Worm (Caenorhabditis elegans) whole organism, L2 larva: ENCODE data around the gene clec-34.

Experiments used
- C34F6.9 ChIP-seq: fragments of 150-350 bp; optimal IDR thresholded peaks from 2 replicates; lab custom pipeline; 2014; ENCODE audit warnings: missing biosample characterization, missing genetic modification characterization
- F13H6.1 ChIP-seq: sonication (generic microtip); optimal IDR thresholded peaks from 2 replicates; lab custom pipeline; 2016; ENCODE audit warnings: missing genetic modification characterization, missing compliant biosample characterization
- R02D3.7 ChIP-seq: fragments of 150-350 bp; optimal IDR thresholded peaks from 2 replicates; lab custom pipeline; 2014; ENCODE audit warnings: missing biosample characterization, missing genetic modification characterization
- Y55F3AM.14 ChIP-seq: fragments of 200-800 bp; sonication (Bioruptor generic); optimal IDR thresholded peaks from 2 replicates; lab custom pipeline; 2018; ENCODE audit warnings: mild to moderate bottlenecking, missing genetic modification characterization, missing compliant biosample characterization
- ZK546.5 ChIP-seq: sonication (generic microtip); optimal IDR thresholded peaks from 2 replicates; lab custom pipeline; 2017; ENCODE audit warnings: missing biosample characterization, missing genetic modification characterization
- alr-1 ChIP-seq: fragments of 150-350 bp; optimal IDR thresholded peaks from 2 replicates; lab custom pipeline; 2014; ENCODE audit warnings: missing biosample characterization, missing genetic modification characterization
- aly-2 ChIP-seq: fragments of 150-350 bp; optimal IDR thresholded peaks from 2 replicates; lab custom pipeline; 2014; ENCODE audit warnings: missing biosample characterization, missing genetic modification characterization
- ama-1 ChIP-seq: fragments of 150-350 bp; optimal IDR thresholded peaks from 2 replicates; lab custom pipeline; 2018; ENCODE audit warnings: inconsistent platforms
- blmp-1 ChIP-seq: sonication (generic microtip); optimal IDR thresholded peaks from 2 replicates; lab custom pipeline; 2017; ENCODE audit warnings: missing genetic modification characterization, mild to moderate bottlenecking, missing compliant biosample characterization, antibody characterized with exemption, moderate library complexity; ENCODE audit not compliant: insufficient read depth
- ceh-16 ChIP-seq: fragments of 150-350 bp; optimal IDR thresholded peaks from 2 replicates; lab custom pipeline; 2014; ENCODE audit warnings: missing biosample characterization, missing genetic modification characterization
- crh-2 ChIP-seq: sonication (generic microtip); optimal IDR thresholded peaks from 2 replicates; lab custom pipeline; 2017; ENCODE audit warnings: missing biosample characterization, missing genetic modification characterization
- dmd-4 ChIP-seq: sonication (generic microtip); optimal IDR thresholded peaks from 2 replicates; lab custom pipeline; 2017; ENCODE audit warnings: missing biosample characterization, missing genetic modification characterization
- elt-1 ChIP-seq: fragments of 150-350 bp; optimal IDR thresholded peaks from 2 replicates; lab custom pipeline; 2014; ENCODE audit warnings: missing biosample characterization, missing genetic modification characterization
- fos-1 ChIP-seq: fragments of 150-350 bp; optimal IDR thresholded peaks from 2 replicates; lab custom pipeline; 2014; ENCODE audit warnings: missing biosample characterization, missing genetic modification characterization
- gmeb-1 ChIP-seq: fragments of 150-350 bp; optimal IDR thresholded peaks from 2 replicates; lab custom pipeline; 2014; ENCODE audit warnings: missing biosample characterization, missing genetic modification characterization
- lin-11 ChIP-seq: fragments of 150-350 bp; sonication (generic microtip); optimal IDR thresholded peaks from 2 replicates; lab custom pipeline; 2014; ENCODE audit warnings: missing biosample characterization, missing genetic modification characterization, inconsistent platforms, mixed read lengths
- lin-13 ChIP-seq: fragments of 150-350 bp; optimal IDR thresholded peaks from 2 replicates; lab custom pipeline; 2014; ENCODE audit warnings: missing biosample characterization, missing genetic modification reagents, missing genetic modification characterization
- lin-39 ChIP-seq: fragments of 150-350 bp; optimal IDR thresholded peaks from 2 replicates; lab custom pipeline; 2014; ENCODE audit warnings: missing biosample characterization, missing genetic modification reagents, missing genetic modification characterization
- lsy-2 ChIP-seq, 2 experiments: fragments of 150-350 bp in 1 of 2; sonication (generic microtip) in 1 of 2; optimal IDR thresholded peaks; 2 replicates each; lab custom pipeline; 2014 to 2017; ENCODE audit warnings: missing biosample characterization in 2 of 2, missing genetic modification characterization in 2 of 2
- mbf-1 ChIP-seq: sonication (generic microtip); optimal IDR thresholded peaks from 2 replicates; lab custom pipeline; 2017; ENCODE audit warnings: missing biosample characterization, missing genetic modification characterization
- nhr-10 ChIP-seq: sonication (generic microtip); optimal IDR thresholded peaks from 2 replicates; lab custom pipeline; 2017; ENCODE audit warnings: missing biosample characterization, missing genetic modification characterization
- nhr-11 ChIP-seq: fragments of 150-350 bp; optimal IDR thresholded peaks from 2 replicates; lab custom pipeline; 2014; ENCODE audit warnings: missing biosample characterization, missing genetic modification characterization
- nhr-21 ChIP-seq: fragments of 150-350 bp; optimal IDR thresholded peaks from 2 replicates; lab custom pipeline; 2014; ENCODE audit warnings: missing biosample characterization, missing genetic modification characterization
- nhr-237 ChIP-seq: fragments of 150-350 bp; optimal IDR thresholded peaks from 2 replicates; lab custom pipeline; 2014; ENCODE audit warnings: missing biosample characterization, missing genetic modification characterization
- nhr-25 ChIP-seq: fragments of 150-350 bp; sonication (generic microtip); optimal IDR thresholded peaks from 3 replicates; lab custom pipeline; 2014; ENCODE audit warnings: missing biosample characterization, missing genetic modification characterization
- sem-4 ChIP-seq: fragments of 150-350 bp; optimal IDR thresholded peaks from 2 replicates; lab custom pipeline; 2014; ENCODE audit warnings: missing biosample characterization, missing genetic modification reagents, missing genetic modification characterization
- sma-3 ChIP-seq: sonication (generic microtip); optimal IDR thresholded peaks from 2 replicates; lab custom pipeline; 2016; ENCODE audit warnings: missing genetic modification reagents, missing genetic modification characterization, missing compliant biosample characterization
- sma-9 ChIP-seq, 2 experiments: fragments of 150-350 bp in 1 of 2; sonication (generic microtip) in 1 of 2; optimal IDR thresholded peaks; 2 replicates each; lab custom pipeline; 2014 to 2016; ENCODE audit warnings: missing genetic modification characterization in 2 of 2, mild to moderate bottlenecking in 1 of 2, missing biosample characterization in 1 of 2, missing compliant biosample characterization in 1 of 2, missing genetic modification reagents in 1 of 2, moderate library complexity in 1 of 2
- snpc-4 ChIP-seq: fragments of 150-350 bp; optimal IDR thresholded peaks from 2 replicates; lab custom pipeline; 2014; ENCODE audit warnings: missing biosample characterization, missing genetic modification characterization
- unc-39 ChIP-seq: fragments of 150-350 bp; optimal IDR thresholded peaks from 2 replicates; lab custom pipeline; 2014; ENCODE audit warnings: missing biosample characterization, missing genetic modification characterization
- unc-55 ChIP-seq: fragments of 150-350 bp; sonication (generic microtip); optimal IDR thresholded peaks from 3 replicates; lab custom pipeline; 2014; ENCODE audit warnings: missing biosample characterization, missing genetic modification reagents, missing genetic modification characterization
- unc-62 ChIP-seq: fragments of 150-350 bp; optimal IDR thresholded peaks from 2 replicates; lab custom pipeline; 2014; ENCODE audit warnings: missing biosample characterization, missing genetic modification reagents, missing genetic modification characterization
- ztf-1 ChIP-seq: fragments of 200-800 bp; sonication (Bioruptor generic); conservative IDR thresholded peaks from 2 replicates; pipeline ENCODE4 v1.3.6; 2022; ENCODE audit warnings: missing genetic modification characterization, missing compliant biosample characterization
- ztf-11 ChIP-seq: sonication (generic microtip); optimal IDR thresholded peaks from 2 replicates; lab custom pipeline; 2017; ENCODE audit warnings: missing biosample characterization, missing genetic modification characterization
- ztf-4 ChIP-seq: fragments of 150-350 bp; optimal IDR thresholded peaks from 2 replicates; lab custom pipeline; 2014; ENCODE audit warnings: missing biosample characterization, missing genetic modification characterization

clec-34 gene

DNA sequence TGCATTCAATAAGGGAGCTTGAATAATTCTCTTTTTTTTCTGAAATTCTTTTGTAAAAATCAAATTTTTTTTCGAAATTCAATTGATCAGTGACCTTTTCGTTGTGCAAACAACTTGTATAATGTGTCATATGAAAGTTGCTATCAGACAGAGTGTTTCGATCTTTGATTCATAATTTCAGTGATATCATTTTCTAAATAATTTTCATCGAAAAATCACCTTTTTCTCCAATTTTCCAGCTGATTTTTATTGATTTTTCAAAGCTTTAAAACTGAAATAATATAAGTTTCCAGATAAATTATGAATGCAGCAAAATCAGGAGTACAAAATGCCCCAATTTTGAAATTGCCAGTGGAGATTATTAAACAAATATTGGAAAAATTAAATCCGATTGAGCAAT is 7.1 kb upstream of the clec-34 start, which contains the start of gene fbxa-127:
fbxa-127 (plus strand) TSS at position 301 of the 400 bp plus-strand sequence.
- TF ChIP-seq fos-1 (tag; lab: Kevin White, UChicago) (peak; percentile 60), gmeb-1 (tag; lab: Kevin White, UChicago) (no peak), R02D3.7 (tag; lab: Kevin White, UChicago) (no peak), unc-55 (GFP tag; lab: Kevin White, UChicago) (no peak), lin-11 (tag; lab: Kevin White, UChicago) (no peak)

- TF ChIP-seq aly-2, result no peak
- TF ChIP-seq R02D3.7 (tag; lab: Kevin White, UChicago), result no peak
- no peak for TF ChIP-seq nhr-11
- no peak for TF ChIP-seq lin-13
- no peak for TF ChIP-seq ztf-1 (GFP tag; lab: Robert Waterston, UW)
- no peak for TF ChIP-seq blmp-1 (tag; lab: Kevin White, UChicago)
- TF ChIP-seq sma-9 (GFP tag; optimal IDR thresholded peaks at IDR 0.05; lab: Kevin White, UChicago), result no peak
- TF ChIP-seq sma-9 (tag; optimal IDR thresholded peaks at IDR 0.05; lab: Kevin White, UChicago), result no peak
- TF ChIP-seq F13H6.1 (tag; lab: Kevin White, UChicago), result no peak
- no peak for TF ChIP-seq gmeb-1 (tag; lab: Kevin White, UChicago)
- no peak for TF ChIP-seq ama-1 (lab: Kevin White, UChicago)
- no peak for TF ChIP-seq Y55F3AM.14 (GFP tag; lab: Kevin White, UChicago)
- TF ChIP-seq dmd-4 (tag; lab: Kevin White, UChicago), result no peak
- TF ChIP-seq C34F6.9, result no peak
- no peak for TF ChIP-seq snpc-4 (tag; lab: Kevin White, UChicago)
- TF ChIP-seq ceh-16 (tag; lab: Kevin White, UChicago), result no peak
- no peak for TF ChIP-seq mbf-1 (tag; lab: Kevin White, UChicago)
- TF ChIP-seq nhr-10 (tag; lab: Kevin White, UChicago), result no peak
- no peak for TF ChIP-seq unc-55 (GFP tag; lab: Kevin White, UChicago)
These were observed 5.6 kb upstream of the clec-34 start, which contains the start of gene srz-99 for ce11 chrV:16729961-16730360. Gene srz-99 (plus strand): TSS chrV:16730261.

DNA sequence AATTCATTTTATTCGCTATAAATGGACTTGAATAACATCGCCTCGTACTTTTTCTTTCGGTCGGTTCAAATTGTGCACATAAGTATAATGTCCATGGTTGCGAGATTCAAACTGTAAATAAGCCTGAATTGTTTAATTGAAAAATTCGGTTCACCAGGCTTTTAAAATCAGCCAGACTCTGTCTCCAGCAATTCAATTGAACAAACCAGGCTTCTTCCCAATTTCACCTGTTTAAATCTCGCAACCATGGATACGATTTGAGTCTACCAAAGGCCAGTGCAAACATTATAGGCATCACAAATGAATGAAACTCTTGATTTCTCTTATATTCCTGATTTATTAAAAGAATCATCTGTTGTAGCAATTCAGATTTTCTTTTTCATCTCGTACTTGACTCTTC is 4.0 kb upstream of the clec-34 start, which contains the start of gene srz-100:
srz-100 (plus strand) TSS at position 301 of the 400 bp plus-strand sequence.
- TF ChIP-seq sma-3 (GFP tag; lab: Kevin White, UChicago), result no peak
- no peak for TF ChIP-seq ztf-1 (GFP tag; lab: Robert Waterston, UW)
- no peak for TF ChIP-seq unc-39 (tag; lab: Kevin White, UChicago)
- no peak for TF ChIP-seq F13H6.1 (tag; lab: Kevin White, UChicago)
- no peak for TF ChIP-seq gmeb-1 (tag; lab: Kevin White, UChicago)
- no peak for TF ChIP-seq unc-55 (GFP tag; lab: Kevin White, UChicago)
- TF ChIP-seq lin-39 (tag; lab: Kevin White, UChicago), result no peak
- no peak for TF ChIP-seq alr-1 (tag; lab: Kevin White, UChicago)
- no peak for TF ChIP-seq nhr-237 (tag; lab: Kevin White, UChicago)
- TF ChIP-seq lsy-2 (tag; optimal IDR thresholded peaks at IDR 0.05; lab: Kevin White, UChicago), result no peak
- no peak for TF ChIP-seq snpc-4 (tag; lab: Kevin White, UChicago)
- TF ChIP-seq, all 48 proteins: peak for 0

DNA sequence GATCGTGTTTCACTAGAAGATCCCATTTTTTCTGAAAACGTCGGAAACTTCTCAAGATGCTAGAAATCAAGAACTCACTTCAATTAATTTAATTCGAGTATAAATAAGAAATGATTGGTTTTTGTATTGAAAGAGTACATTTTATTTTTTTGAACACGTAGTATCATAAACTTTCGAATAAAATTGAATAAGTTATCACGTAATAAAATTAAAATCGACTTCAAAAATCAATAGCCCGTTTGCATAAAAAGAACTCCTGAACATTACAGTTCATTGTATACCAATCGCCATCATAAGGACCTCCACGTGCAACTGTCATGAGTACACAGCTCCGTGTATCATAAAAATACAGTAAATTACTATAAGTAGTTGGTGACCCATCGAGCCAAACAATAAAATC is 1.9 kb upstream of the clec-34 start, which contains the start of gene T25E12.16:
T25E12.16 (minus strand) TSS at position 101 of the 400 bp plus-strand sequence.
- TF ChIP-seq ZK546.5 (tag; lab: Kevin White, UChicago) (no peak), ztf-1 (GFP tag; lab: Robert Waterston, UW) (no peak), unc-62 (no peak), nhr-10 (tag; lab: Kevin White, UChicago) (no peak), crh-2 (tag; lab: Kevin White, UChicago) (no peak), ceh-16 (tag; lab: Kevin White, UChicago) (no peak), ama-1 (lab: Kevin White, UChicago) (no peak), sma-9 (GFP tag; optimal IDR thresholded peaks at IDR 0.05; lab: Kevin White, UChicago) (no peak), sma-9 (tag; optimal IDR thresholded peaks at IDR 0.05; lab: Kevin White, UChicago) (no peak), elt-1 (no peak)

ce11 chrV:16739100-16739499 is 3.5 kb downstream of the clec-34 start, which contains the start of the genes clec-29 and clec-39:
Gene clec-29 (minus strand): TSS chrV:16739200.
Gene clec-39 (plus strand): TSS chrV:16739268.
- no peak for TF ChIP-seq ama-1 (lab: Kevin White, UChicago)
- no peak for TF ChIP-seq ztf-11 (tag; lab: Kevin White, UChicago)
- no peak for TF ChIP-seq ztf-1 (GFP tag; lab: Robert Waterston, UW)
- no peak for TF ChIP-seq nhr-25 (tag; lab: Kevin White, UChicago)
- no peak for TF ChIP-seq nhr-21 (tag; lab: Kevin White, UChicago)
- TF ChIP-seq ztf-4 (tag; lab: Kevin White, UChicago), result no peak
- TF ChIP-seq mbf-1 (tag; lab: Kevin White, UChicago), result no peak
- no peak for TF ChIP-seq unc-39 (tag; lab: Kevin White, UChicago)
- TF ChIP-seq sem-4 (tag; lab: Kevin White, UChicago), result no peak
- no peak for TF ChIP-seq dmd-4 (tag; lab: Kevin White, UChicago)
